Worm (Caenorhabditis elegans): Measurements from ENCODE around the gene trmt-10C.2.

- TF ChIP-seq sox-2 (GFP tag; IDR thresholded peaks at IDR 0.05) (no peak), hlh-8 (tag; optimal IDR thresholded peaks at IDR 0.05) (no peak), ceh-2 (tag; optimal IDR thresholded peaks at IDR 0.05) (no peak), sdc-2 (tag; optimal IDR thresholded peaks at IDR 0.05) (no peak)
These were observed 6.4 kb downstream of the trmt-10C.2 start for ce11 chrIII:6352459-6352858.
